Fruit fly (Drosophila melanogaster): ENCODE results near the gene Aven.

Aven gene

dm6 chrX:12578701-12579372 is 50.6 kb downstream of the Aven start (continued):
- TF ChIP-seq ash1 (GFP tag; optimal IDR thresholded peaks at IDR 0.05) (no peak), stwl (tag; optimal IDR thresholded peaks at IDR 0.05) (no peak), Sry-β (GFP tag; optimal IDR thresholded peaks at IDR 0.05) (peak; percentile 2), CG11456 (GFP tag; IDR thresholded peaks at IDR 0.05) (0 out of 3 replicates have a peak, but pooled peaks have one; percentile 44), D19A (tag; optimal IDR thresholded peaks at IDR 0.05) (peak; percentile 96), gce (GFP tag; IDR thresholded peaks at IDR 0.05) (0 out of 3 replicates have a peak, but pooled peaks have one; percentile 34), CG8924 (tag; optimal IDR thresholded peaks at IDR 0.05) (peak; percentile 67), tin (GFP tag; optimal IDR thresholded peaks at IDR 0.05) (peak; percentile 21), CG33213 (GFP tag; optimal IDR thresholded peaks at IDR 0.05) (no peak), sim (GFP tag; IDR thresholded peaks at IDR 0.05) (no peak), CG15073 (GFP tag; optimal IDR thresholded peaks at IDR 0.05) (no peak), wdn (GFP tag; IDR thresholded peaks at IDR 0.05) (no peak), CG1529 (GFP tag; optimal IDR thresholded peaks at IDR 0.05) (peak; percentile 72), CG8359 (GFP tag; optimal IDR thresholded peaks at IDR 0.05; ENCODE audit: borderline replicate concordance) (peak; percentile 15), da (GFP tag; optimal IDR thresholded peaks at IDR 0.05) (no peak), Myb (GFP tag; optimal IDR thresholded peaks at IDR 0.05) (no peak), CG12659 (GFP tag; optimal IDR thresholded peaks at IDR 0.05) (peak; percentile 63), HLH54F (GFP tag; optimal IDR thresholded peaks at IDR 0.05) (peak; percentile 4), chinmo (GFP tag; IDR thresholded peaks at IDR 0.05; ENCODE audit: partially characterized antibody) (peak; percentile 85; the same call in 2 of the 4 replicates), CG11695 (GFP tag; IDR thresholded peaks at IDR 0.05) (peak; percentile 41; the same call in 1 of the 3 replicates), CG6689 (GFP tag; IDR thresholded peaks at IDR 0.05) (peak; percentile 52; the same call in 1 of the 2 replicates), tio (GFP tag; optimal IDR thresholded peaks at IDR 0.05) (peak; percentile 45), zfh2 (GFP tag; optimal IDR thresholded peaks at IDR 0.05) (no peak), al (GFP tag; IDR thresholded peaks at IDR 0.05) (no peak), Hr78 (GFP tag; optimal IDR thresholded peaks at IDR 0.05) (peak in 1 of 2 experiments; percentile 26), kni (GFP tag; optimal IDR thresholded peaks at IDR 0.05) (peak; percentile 79), GATAe (GFP tag; conservative IDR thresholded peaks at IDR 0.05) (no peak), Tbp (GFP tag; optimal IDR thresholded peaks at IDR 0.05) (no peak), bab2 (GFP tag; optimal IDR thresholded peaks at IDR 0.05) (peak; percentile 25), CG13775 (GFP tag; optimal IDR thresholded peaks at IDR 0.05) (peak; percentile 40), Lim3 (GFP tag; IDR thresholded peaks at IDR 0.05) (no peak), row (GFP tag; IDR thresholded peaks at IDR 0.05) (peak; percentile 76), CG18011 (GFP tag; optimal IDR thresholded peaks at IDR 0.05) (no peak), CG3407 (GFP tag; optimal IDR thresholded peaks at IDR 0.05) (peak; percentile 12), hkb (optimal IDR thresholded peaks at IDR 0.05) (no peak), hkb (GFP tag; IDR thresholded peaks at IDR 0.05) (peak; percentile 35; the same call in 1 of the 2 replicates), ERR (GFP tag; optimal IDR thresholded peaks at IDR 0.05) (no peak), pum (GFP tag; optimal IDR thresholded peaks at IDR 0.05) (no peak), CG13296 (GFP tag; optimal IDR thresholded peaks at IDR 0.05) (peak; percentile 36), pb (GFP tag; optimal IDR thresholded peaks at IDR 0.05) (no peak), Sry-δ (GFP tag; optimal IDR thresholded peaks at IDR 0.05) (no peak), peb (GFP tag; IDR thresholded peaks at IDR 0.05) (no peak), CG4854 (GFP tag; optimal IDR thresholded peaks at IDR 0.05) (peak; percentile 18), ham (GFP tag; IDR thresholded peaks at IDR 0.05) (no peak), CrebB (tag; optimal IDR thresholded peaks at IDR 0.05) (no peak), lmd (GFP tag; IDR thresholded peaks at IDR 0.05) (peak; percentile 54), tgo (GFP tag; IDR thresholded peaks at IDR 0.05) (peak; percentile 46; the same call in 1 of the 3 replicates), Dad (GFP tag; optimal IDR thresholded peaks at IDR 0.05) (no peak), CG18599 (GFP tag; optimal IDR thresholded peaks at IDR 0.05) (peak; percentile 63), CG2199 (GFP tag; IDR thresholded peaks at IDR 0.05) (no peak)
